Worm (Caenorhabditis elegans) whole organism, L4 larva: ENCODE data around the gene acdh-13.
A peak's percentile ranks its signal among the peaks of the same experiment; 100 is the strongest.

Experiments used
- F10B5.3 ChIP-seq: sonication (generic microtip); optimal IDR thresholded peaks from 2 replicates; lab custom pipeline; 2016; ENCODE audit warnings: mild to moderate bottlenecking, missing genetic modification characterization, missing compliant biosample characterization
- F26F4.8 ChIP-seq: fragments of 200-800 bp; sonication (Bioruptor generic); conservative IDR thresholded peaks from 2 replicates; pipeline ENCODE4 v1.3.6; 2022; ENCODE audit warnings: missing genetic modification characterization, missing compliant biosample characterization
- Y105C5A.15 ChIP-seq: fragments of 200-800 bp; sonication (Bioruptor generic); IDR thresholded peaks from 2 replicates; pipeline ENCODE4 v1.3.6; 2022; ENCODE audit warnings: missing genetic modification characterization, missing compliant biosample characterization
- ZK337.2 ChIP-seq: fragments of 200-800 bp; sonication (Bioruptor generic); IDR thresholded peaks from 2 replicates; pipeline ENCODE4 v1.3.6; 2022; ENCODE audit warnings: missing genetic modification reagents, missing genetic modification characterization, missing compliant biosample characterization
- ama-1 ChIP-seq: fragments of 150-350 bp; optimal IDR thresholded peaks from 2 replicates; lab custom pipeline; 2014; ENCODE audit warnings: inconsistent platforms, mixed read lengths
- arid-1 ChIP-seq: fragments of 200-800 bp; sonication (Bioruptor generic); conservative IDR thresholded peaks from 2 replicates; pipeline ENCODE4 v1.3.6; 2022; ENCODE audit warnings: missing genetic modification reagents, missing genetic modification characterization, missing compliant biosample characterization
- ceh-20 ChIP-seq: fragments of 200-800 bp; sonication (Bioruptor generic); IDR thresholded peaks from 2 replicates; pipeline ENCODE4 v1.3.6; 2022; ENCODE audit warnings: missing genetic modification reagents, missing genetic modification characterization, missing compliant biosample characterization
- ceh-62 ChIP-seq: sonication (generic microtip); optimal IDR thresholded peaks from 2 replicates; lab custom pipeline; 2017; ENCODE audit warnings: missing biosample characterization, missing genetic modification characterization
- cey-2 ChIP-seq: sonication (generic microtip); optimal IDR thresholded peaks from 3 replicates; lab custom pipeline; 2017; ENCODE audit warnings: missing genetic modification characterization, mild to moderate bottlenecking, missing compliant biosample characterization, antibody characterized with exemption, borderline replicate concordance; ENCODE audit not compliant: insufficient read depth
- daf-16 ChIP-seq, 3 experiments: sonication (generic microtip); optimal IDR thresholded peaks; 2 replicates each; lab custom pipeline; 2016 to 2017; ENCODE audit warnings: missing genetic modification characterization in 3 of 3, missing genetic modification reagents in 3 of 3, mild to moderate bottlenecking in 2 of 3, missing compliant biosample characterization in 2 of 3, missing biosample characterization in 1 of 3, moderate library complexity in 1 of 3
- daf-8 ChIP-seq: fragments of 200-800 bp; sonication (Bioruptor generic); IDR thresholded peaks from 2 replicates; pipeline ENCODE4 v1.3.6; 2022; ENCODE audit warnings: missing genetic modification characterization, missing compliant biosample characterization
- dmd-6 ChIP-seq: fragments of 200-800 bp; sonication (Bioruptor generic); IDR thresholded peaks from 2 replicates; pipeline ENCODE4 v1.3.6; 2022; ENCODE audit warnings: missing genetic modification reagents, missing genetic modification characterization, missing compliant biosample characterization
- dmd-8 ChIP-seq: fragments of 200-800 bp; sonication (Bioruptor generic); IDR thresholded peaks from 2 replicates; pipeline ENCODE4 v1.3.6; 2022; ENCODE audit warnings: missing genetic modification characterization, missing compliant biosample characterization
- duxl-1 ChIP-seq: sonication (generic microtip); optimal IDR thresholded peaks from 2 replicates; lab custom pipeline; 2016; ENCODE audit warnings: mild to moderate bottlenecking, missing genetic modification characterization, moderate library complexity, missing compliant biosample characterization; ENCODE audit not compliant: poor library complexity
- dve-1 ChIP-seq: sonication (generic microtip); optimal IDR thresholded peaks from 2 replicates; lab custom pipeline; 2017; ENCODE audit warnings: antibody characterized with exemption, mild to moderate bottlenecking, missing genetic modification characterization, missing compliant biosample characterization; ENCODE audit not compliant: insufficient read depth
- egl-43 ChIP-seq: fragments of 200-800 bp; sonication (Bioruptor generic); IDR thresholded peaks from 2 replicates; pipeline ENCODE4 v1.3.6; 2022; ENCODE audit warnings: missing genetic modification reagents, missing genetic modification characterization, missing compliant biosample characterization
- hlh-11 ChIP-seq: fragments of 200-800 bp; sonication (Bioruptor generic); optimal IDR thresholded peaks from 2 replicates; lab custom pipeline; 2018; ENCODE audit warnings: mild to moderate bottlenecking, missing genetic modification characterization, missing compliant biosample characterization
- hlh-30 ChIP-seq: sonication (generic microtip); optimal IDR thresholded peaks from 2 replicates; lab custom pipeline; 2017; ENCODE audit warnings: antibody characterized with exemption, mild to moderate bottlenecking, missing genetic modification characterization, missing compliant biosample characterization; ENCODE audit not compliant: insufficient read depth
- lin-13 ChIP-seq: fragments of 150-350 bp; optimal IDR thresholded peaks from 2 replicates; lab custom pipeline; 2014; ENCODE audit warnings: missing biosample characterization, missing genetic modification reagents, missing genetic modification characterization
- lin-15B ChIP-seq: fragments of 150-350 bp; sonication (generic microtip); optimal IDR thresholded peaks from 3 replicates; lab custom pipeline; 2014; ENCODE audit warnings: missing biosample characterization, missing genetic modification characterization
- lin-29 ChIP-seq: fragments of 200-800 bp; sonication (Bioruptor generic); IDR thresholded peaks from 2 replicates; pipeline ENCODE4 v1.3.6; 2022; ENCODE audit warnings: missing genetic modification reagents, missing genetic modification characterization, missing compliant biosample characterization
- lsy-2 ChIP-seq, 2 experiments: fragments of 150-350 bp in 1 of 2; sonication (generic microtip) in 1 of 2; optimal IDR thresholded peaks; 2 replicates each; lab custom pipeline; 2014 to 2017; ENCODE audit warnings: missing biosample characterization in 2 of 2, missing genetic modification characterization in 2 of 2
- madf-5 ChIP-seq, 2 experiments: fragments of 200-800 bp; sonication (Bioruptor generic); IDR thresholded peaks; 2 replicates each; pipeline ENCODE4 v1.3.6; 2022; ENCODE audit warnings: missing compliant biosample characterization in 2 of 2, missing genetic modification characterization in 2 of 2
- nhr-10 ChIP-seq: fragments of 150-350 bp; optimal IDR thresholded peaks from 2 replicates; lab custom pipeline; 2014; ENCODE audit warnings: missing biosample characterization, missing genetic modification characterization
- nhr-102 ChIP-seq: sonication (generic microtip); optimal IDR thresholded peaks from 2 replicates; lab custom pipeline; 2016; ENCODE audit warnings: mild to moderate bottlenecking, missing genetic modification characterization, moderate library complexity, missing compliant biosample characterization
- nhr-237 ChIP-seq: sonication (generic microtip); optimal IDR thresholded peaks from 2 replicates; lab custom pipeline; 2017; ENCODE audit warnings: missing biosample characterization, missing genetic modification characterization
- nhr-25 ChIP-seq: sonication (generic microtip); optimal IDR thresholded peaks from 2 replicates; lab custom pipeline; 2017; ENCODE audit warnings: missing genetic modification characterization, mild to moderate bottlenecking, missing compliant biosample characterization, antibody characterized with exemption, moderate library complexity, borderline replicate concordance; ENCODE audit not compliant: insufficient read depth
- pha-4 ChIP-seq, 2 experiments: fragments of 150-350 bp in 1 of 2; fragments of 200-800 bp in 1 of 2; sonication (Bioruptor generic) in 1 of 2; IDR thresholded peaks in 1 of 2; optimal IDR thresholded peaks in 1 of 2; 2 replicates each; pipeline versions ENCODE4 v1.3.6 to Lab custom; 2014 to 2022; ENCODE audit warnings: missing genetic modification characterization in 2 of 2, missing genetic modification reagents in 2 of 2, missing biosample characterization in 1 of 2, missing compliant biosample characterization in 1 of 2
- php-3 ChIP-seq: fragments of 200-800 bp; sonication (Bioruptor generic); IDR thresholded peaks from 2 replicates; pipeline ENCODE4 v1.3.6; 2022; ENCODE audit warnings: missing genetic modification reagents, missing genetic modification characterization, missing compliant biosample characterization
- pqm-1 ChIP-seq: sonication (generic microtip); optimal IDR thresholded peaks from 2 replicates; lab custom pipeline; 2017; ENCODE audit warnings: missing biosample characterization, missing genetic modification characterization
- sdz-12 ChIP-seq: fragments of 200-800 bp; sonication (Bioruptor generic); optimal IDR thresholded peaks from 2 replicates; lab custom pipeline; 2018; ENCODE audit warnings: mild to moderate bottlenecking, missing genetic modification characterization, missing compliant biosample characterization
- set-16 ChIP-seq: fragments of 200-800 bp; sonication (Bioruptor generic); IDR thresholded peaks from 2 replicates; pipeline ENCODE4 v1.3.6; 2022; ENCODE audit warnings: missing genetic modification reagents, missing genetic modification characterization, missing compliant biosample characterization
- spr-1 ChIP-seq: sonication (generic microtip); optimal IDR thresholded peaks from 2 replicates; lab custom pipeline; 2016; ENCODE audit warnings: mild to moderate bottlenecking, missing genetic modification characterization, missing compliant biosample characterization
- spr-3 ChIP-seq: fragments of 200-800 bp; sonication (Bioruptor generic); optimal IDR thresholded peaks from 2 replicates; lab custom pipeline; 2018; ENCODE audit warnings: mild to moderate bottlenecking, missing genetic modification characterization, missing compliant biosample characterization
- tag-97 ChIP-seq: fragments of 200-800 bp; sonication (Bioruptor generic); IDR thresholded peaks from 2 replicates; pipeline ENCODE4 v1.3.6; 2022; ENCODE audit warnings: missing genetic modification characterization, missing compliant biosample characterization
- tra-1 ChIP-seq: fragments of 200-800 bp; sonication (Bioruptor generic); IDR thresholded peaks from 2 replicates; pipeline ENCODE4 v1.3.6; 2022; ENCODE audit warnings: missing genetic modification reagents, missing genetic modification characterization, missing compliant biosample characterization
- unc-39 ChIP-seq: sonication (generic microtip); optimal IDR thresholded peaks from 2 replicates; lab custom pipeline; 2017; ENCODE audit warnings: missing biosample characterization, missing genetic modification characterization
- vab-7 ChIP-seq: fragments of 200-800 bp; sonication (Bioruptor generic); IDR thresholded peaks from 2 replicates; pipeline ENCODE4 v1.3.6; 2022; ENCODE audit warnings: missing genetic modification reagents, missing genetic modification characterization, missing compliant biosample characterization
- zfp-2 ChIP-seq: sonication (generic microtip); optimal IDR thresholded peaks from 2 replicates; lab custom pipeline; 2016; ENCODE audit warnings: mild to moderate bottlenecking, missing genetic modification characterization, missing compliant biosample characterization
- zfp-3 ChIP-seq: fragments of 200-800 bp; sonication (Bioruptor generic); conservative IDR thresholded peaks from 2 replicates; pipeline ENCODE4 v1.3.6; 2022; ENCODE audit warnings: missing genetic modification reagents, missing genetic modification characterization, missing compliant biosample characterization
- zip-2 ChIP-seq: fragments of 150-350 bp; optimal IDR thresholded peaks from 2 replicates; lab custom pipeline; 2014; ENCODE audit warnings: missing biosample characterization, missing genetic modification characterization

The acdh-13 gene

DNA sequence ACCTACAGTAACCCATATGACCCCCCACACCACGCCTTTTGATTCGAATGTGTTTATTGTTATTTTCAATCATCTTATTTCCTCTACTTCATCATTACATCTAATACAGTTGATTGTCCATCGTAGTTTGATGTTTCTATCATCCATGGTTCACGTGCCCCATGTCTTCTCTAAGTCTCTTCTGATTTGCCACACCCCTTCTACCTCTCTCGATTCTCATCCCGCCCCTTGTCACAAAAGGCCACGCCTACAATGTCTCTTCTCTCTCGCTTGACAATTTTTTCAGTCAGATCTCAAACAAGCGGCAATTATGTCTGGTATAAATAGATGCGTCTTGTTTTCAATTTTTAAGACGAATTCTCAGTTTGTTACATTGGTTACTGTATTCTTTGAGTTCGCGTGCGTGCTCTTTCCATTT, 36.4 kb upstream of the acdh-13 start (continued):
- TF ChIP-seq sdz-12 (no peak), duxl-1 (tag; lab: Kevin White, UChicago) (no peak), nhr-25 (tag; lab: Kevin White, UChicago) (no peak), dmd-6 (GFP tag; lab: Robert Waterston, UW) (peak; percentile 91), lin-13 (GFP tag; lab: Kevin White, UChicago) (no peak), ceh-62 (no peak), lin-15B (tag; lab: Kevin White, UChicago) (no peak)

ce11 chrIV:8534189-8534588, 35.6 kb upstream of the acdh-13 start:
- TF ChIP-seq lin-29 (GFP tag; lab: Robert Waterston, UW) (no peak), F10B5.3 (no peak), nhr-102 (tag; lab: Kevin White, UChicago) (no peak), spr-3 (GFP tag; lab: Kevin White, UChicago) (no peak), vab-7 (GFP tag; lab: Robert Waterston, UW) (no peak), dmd-8 (GFP tag; lab: Robert Waterston, UW) (no peak), hlh-30 (tag; lab: Kevin White, UChicago) (peak; percentile 32), zip-2 (tag; lab: Kevin White, UChicago) (no peak), dve-1 (tag; lab: Kevin White, UChicago) (peak; percentile 51), ama-1 (no peak), ZK337.2 (GFP tag; lab: Robert Waterston, UW) (no peak), arid-1 (GFP tag; lab: Robert Waterston, UW) (no peak), zfp-2 (tag; lab: Kevin White, UChicago) (no peak), lsy-2 (tag; optimal IDR thresholded peaks at IDR 0.05; lab: Kevin White, UChicago) (peak in 1 of 2 experiments; percentile 17), tra-1 (GFP tag; lab: Robert Waterston, UW) (0 out of 2 replicates have a peak, but pooled peaks have one; percentile 60), php-3 (peak; percentile 84), ceh-20 (GFP tag; lab: Robert Waterston, UW) (peak; percentile 82), pqm-1 (tag; lab: Kevin White, UChicago) (peak; percentile 81), nhr-25 (tag; lab: Kevin White, UChicago) (no peak), hlh-11 (tag; lab: Kevin White, UChicago) (peak; percentile 61), Y105C5A.15 (no peak), madf-5 (GFP tag; IDR thresholded peaks at IDR 0.05; lab: Robert Waterston, UW) (no peak), dmd-6 (GFP tag; lab: Robert Waterston, UW) (peak; percentile 53), unc-39 (tag; lab: Kevin White, UChicago) (no peak), nhr-237 (tag; lab: Kevin White, UChicago) (no peak), zfp-3 (no peak), F26F4.8 (GFP tag; lab: Robert Waterston, UW) (no peak), daf-16 (GFP tag; optimal IDR thresholded peaks at IDR 0.05; lab: Kevin White, UChicago) (no peak), daf-16 (tag; optimal IDR thresholded peaks at IDR 0.05; lab: Kevin White, UChicago) (peak; percentile 24), cey-2 (no peak), nhr-10 (tag; lab: Kevin White, UChicago) (no peak), set-16 (GFP tag; lab: Robert Waterston, UW) (no peak), spr-1 (no peak), egl-43 (GFP tag; lab: Robert Waterston, UW) (no peak), pha-4 (GFP tag; IDR thresholded peaks at IDR 0.05; lab: Robert Waterston, UW) (no peak), pha-4 (tag; optimal IDR thresholded peaks at IDR 0.05; lab: Kevin White, UChicago) (no peak), daf-8 (GFP tag; lab: Robert Waterston, UW) (no peak), tag-97 (no peak)
